Fruit fly (Drosophila melanogaster): ENCODE results near the gene RabGGTb.

Gene RabGGTb

DNA sequence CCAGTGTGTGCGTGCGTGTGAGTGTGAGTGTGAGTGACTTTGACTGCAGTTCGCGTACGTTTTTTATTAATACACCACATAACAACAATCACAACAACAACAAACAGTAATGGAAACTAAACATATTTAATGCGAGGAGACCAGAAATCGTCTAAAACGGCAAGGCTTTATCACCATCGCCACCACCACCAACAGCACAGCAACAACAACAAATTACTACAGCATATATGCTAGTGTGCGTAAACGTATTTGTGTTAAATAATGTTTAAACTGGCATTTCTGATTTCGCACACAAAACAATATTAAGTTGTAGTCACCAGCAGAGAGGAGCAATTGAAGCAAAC is 7.3 kb downstream of the RabGGTb start:
- TF ChIP-seq Myc (optimal IDR thresholded peaks at IDR 0.05) = no peak
- no peak for TF ChIP-seq Sin3A (optimal IDR thresholded peaks at IDR 0.05)
- TF ChIP-seq ttk (optimal IDR thresholded peaks at IDR 0.05) = no peak
- TF ChIP-seq insv (optimal IDR thresholded peaks at IDR 0.05) = no peak
- TF ChIP-seq psq (optimal IDR thresholded peaks at IDR 0.05) = no peak
- no peak for TF ChIP-seq h (optimal IDR thresholded peaks at IDR 0.05)

DNA sequence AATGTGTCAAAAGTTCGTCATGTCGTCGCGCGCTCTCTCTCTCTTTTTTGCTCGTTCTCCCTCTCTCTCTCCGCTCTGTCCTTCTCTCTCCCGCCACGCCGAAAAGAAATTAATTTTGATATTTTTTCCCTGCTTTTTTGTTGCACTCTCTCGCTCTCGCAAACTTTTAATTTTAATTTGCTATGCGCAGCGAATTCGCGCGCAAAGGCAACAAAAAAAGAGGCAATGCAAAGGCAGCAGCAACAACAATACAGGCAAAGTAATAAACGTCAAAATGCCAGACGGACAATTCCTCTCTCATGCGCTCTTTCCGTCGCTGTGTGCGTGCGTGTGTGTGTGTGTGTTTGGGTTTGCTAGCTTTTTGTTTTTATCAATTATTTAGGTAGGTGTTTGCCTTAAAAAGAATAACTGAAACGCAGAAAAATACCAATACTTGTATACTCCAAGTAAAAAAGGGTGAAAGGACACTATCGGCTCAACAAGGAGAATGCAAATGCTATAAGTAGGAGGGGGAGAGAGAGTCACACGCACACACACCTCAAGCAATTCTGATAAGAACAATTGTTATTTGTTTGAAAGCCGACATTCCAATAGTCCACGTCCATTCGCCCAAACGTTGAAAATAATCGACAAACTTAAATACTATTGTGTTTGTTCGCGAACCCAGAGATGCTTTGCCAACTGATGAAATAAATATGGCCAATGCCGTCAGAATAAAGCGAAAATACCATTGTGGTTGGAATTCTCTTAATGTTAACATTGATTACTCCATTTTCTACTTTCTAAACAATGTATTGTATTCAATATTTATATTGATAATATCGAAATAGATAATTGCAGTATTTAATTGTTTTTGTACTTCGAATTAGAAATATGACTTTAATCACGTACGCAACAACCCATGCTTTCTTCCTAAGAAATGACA is 8.0 kb downstream of the RabGGTb start:
- TF ChIP-seq Myc (optimal IDR thresholded peaks at IDR 0.05) (no peak), ttk (optimal IDR thresholded peaks at IDR 0.05) (no peak), h (optimal IDR thresholded peaks at IDR 0.05) (no peak)

DNA sequence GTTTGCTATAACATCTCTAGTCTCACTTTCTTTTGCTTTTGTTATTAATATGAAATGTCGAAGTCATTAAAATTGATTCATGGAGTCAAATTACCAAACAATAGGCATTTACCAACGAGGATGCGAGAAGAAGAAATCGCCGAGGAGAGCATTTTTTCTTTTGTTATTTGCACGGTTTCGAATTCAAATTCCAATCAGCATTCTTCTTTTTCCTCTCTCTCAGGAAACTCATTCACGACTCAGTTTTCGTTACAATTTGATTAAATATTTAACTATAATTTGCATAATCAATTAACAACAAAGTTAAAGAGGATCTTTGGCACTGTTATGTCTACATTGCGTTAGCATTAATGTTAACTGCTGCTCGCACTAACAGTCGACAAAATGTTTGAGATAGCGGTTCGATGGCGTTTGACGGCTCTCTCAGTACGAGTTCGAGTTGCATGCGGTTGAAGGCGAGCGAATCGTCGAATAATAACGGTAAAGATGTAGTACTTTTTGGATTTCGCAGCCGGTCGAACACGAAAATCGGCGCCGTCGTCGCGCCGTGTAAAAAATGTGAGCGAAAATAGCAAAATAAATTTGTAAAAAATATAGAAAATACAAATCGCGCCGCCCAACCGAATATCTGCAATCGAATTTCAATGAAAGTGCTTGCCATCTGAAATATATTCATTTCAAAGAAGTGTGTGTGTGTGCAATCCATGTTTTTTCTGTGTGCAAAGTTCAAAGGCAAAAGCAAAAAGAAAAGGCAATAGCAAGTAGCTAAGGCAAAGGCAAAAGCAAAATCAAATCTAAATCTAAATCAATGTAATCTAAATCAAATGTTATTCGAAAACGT is 9.1 kb downstream of the RabGGTb start:
- no peak for TF ChIP-seq Sin3A (optimal IDR thresholded peaks at IDR 0.05)
- no peak for TF ChIP-seq insv (optimal IDR thresholded peaks at IDR 0.05)

DNA sequence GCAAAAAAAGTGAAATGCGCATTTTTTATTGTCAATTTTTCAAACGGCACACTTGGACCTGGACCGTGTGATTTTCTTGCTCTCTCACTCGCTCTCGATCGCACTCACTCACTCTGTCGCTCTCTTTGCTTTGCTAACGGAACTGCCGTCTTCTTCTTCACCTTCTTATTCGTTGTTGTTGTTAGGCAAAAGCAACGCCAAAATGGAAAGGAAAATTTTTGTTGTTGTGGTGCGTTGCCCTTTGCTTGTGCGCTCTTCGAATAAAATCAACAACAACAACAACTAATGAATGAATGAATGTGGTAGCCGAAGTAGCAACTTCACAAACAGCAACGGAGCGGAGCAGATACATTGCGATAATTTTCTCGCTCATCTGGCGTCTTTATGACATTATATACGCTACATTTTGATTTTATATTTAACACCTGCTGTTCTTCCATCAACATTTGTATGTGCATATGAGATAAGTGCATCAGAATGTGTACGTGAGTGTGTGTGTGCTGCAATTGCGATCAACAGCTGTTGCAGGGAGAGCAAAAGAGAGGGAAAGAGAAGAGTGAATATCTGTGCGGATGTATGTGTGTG is 10.0 kb downstream of the RabGGTb start:
- no peak for TF ChIP-seq h (optimal IDR thresholded peaks at IDR 0.05)
- TF ChIP-seq Myc (optimal IDR thresholded peaks at IDR 0.05) = no peak
- no peak for TF ChIP-seq psq (optimal IDR thresholded peaks at IDR 0.05)
- TF ChIP-seq insv (optimal IDR thresholded peaks at IDR 0.05) = no peak
- no peak for TF ChIP-seq Sin3A (optimal IDR thresholded peaks at IDR 0.05)
- no peak for TF ChIP-seq ttk (optimal IDR thresholded peaks at IDR 0.05)

DNA sequence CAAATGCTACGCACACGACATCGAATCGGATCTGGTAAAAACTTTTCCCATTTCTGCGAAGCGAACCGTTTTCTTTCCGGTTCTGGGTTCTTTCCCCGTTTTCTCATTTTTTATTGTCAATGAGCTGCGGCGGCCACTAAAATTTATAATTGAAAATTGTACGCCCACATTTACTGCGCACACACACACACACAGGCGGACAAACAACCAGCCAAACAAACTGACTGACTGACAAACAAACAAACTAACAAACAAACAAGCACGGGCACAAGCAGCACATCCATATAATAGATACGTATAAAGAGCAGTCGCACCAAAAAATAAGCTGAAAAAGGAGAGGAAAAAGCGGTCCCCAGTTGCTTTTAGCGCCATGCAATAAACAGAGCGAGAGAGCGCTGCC is 12.3 kb downstream of the RabGGTb start:
- TF ChIP-seq insv (optimal IDR thresholded peaks at IDR 0.05) = no peak
- TF ChIP-seq Myc (optimal IDR thresholded peaks at IDR 0.05) = no peak
- no peak for TF ChIP-seq h (optimal IDR thresholded peaks at IDR 0.05)
- TF ChIP-seq ttk (optimal IDR thresholded peaks at IDR 0.05) = no peak
- TF ChIP-seq psq (optimal IDR thresholded peaks at IDR 0.05) = no peak
- TF ChIP-seq Sin3A (optimal IDR thresholded peaks at IDR 0.05) = no peak

DNA sequence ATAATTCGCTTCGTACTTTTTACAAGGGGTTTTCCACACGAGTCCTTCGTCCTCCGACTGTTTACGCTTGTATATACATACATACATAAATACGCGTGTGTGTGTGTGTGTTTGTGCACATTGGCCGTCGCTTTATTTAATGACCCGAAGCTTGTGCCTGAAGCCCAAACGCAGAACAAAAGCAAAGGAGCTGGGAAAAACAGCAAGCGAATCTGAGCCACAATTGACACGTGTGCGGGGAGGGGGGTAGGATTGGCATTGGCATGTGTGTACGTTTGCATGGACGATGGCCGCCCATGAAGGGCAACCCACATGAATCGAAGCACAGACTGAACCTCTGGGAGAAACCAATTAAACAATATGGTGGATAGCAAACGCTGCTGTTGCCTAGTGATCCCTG is 15.4 kb downstream of the RabGGTb start:
- TF ChIP-seq psq (optimal IDR thresholded peaks at IDR 0.05) (no peak), h (optimal IDR thresholded peaks at IDR 0.05) (no peak), Myc (optimal IDR thresholded peaks at IDR 0.05) (no peak), ttk (optimal IDR thresholded peaks at IDR 0.05) (no peak), insv (optimal IDR thresholded peaks at IDR 0.05) (no peak), Sin3A (optimal IDR thresholded peaks at IDR 0.05) (no peak)

DNA sequence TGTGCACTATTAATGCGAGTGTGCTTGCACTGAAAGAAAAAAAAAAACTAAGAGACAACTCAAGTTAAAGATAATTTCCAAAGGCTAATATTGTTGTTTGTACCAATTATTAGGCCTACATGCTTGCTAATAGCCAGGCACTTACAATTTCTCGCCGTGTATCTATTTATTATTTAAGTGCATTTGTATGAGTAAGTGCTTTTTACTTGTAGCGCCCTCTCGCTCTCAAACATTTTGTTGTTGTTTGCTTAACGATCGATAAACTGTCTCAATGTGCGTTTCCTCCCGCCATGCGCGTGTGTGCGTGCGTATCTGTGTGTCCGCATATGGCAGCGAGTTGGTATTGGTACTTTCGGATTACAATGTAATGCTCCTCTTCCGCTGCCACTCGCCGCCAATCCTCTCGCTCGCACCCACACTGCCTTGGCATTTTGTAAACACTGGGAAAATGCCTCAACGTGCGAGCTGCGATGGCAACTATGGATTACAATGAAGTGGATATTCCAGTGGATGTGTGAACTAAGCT is 18.2 kb downstream of the RabGGTb start:
- no peak for TF ChIP-seq psq (optimal IDR thresholded peaks at IDR 0.05)
- no peak for TF ChIP-seq h (optimal IDR thresholded peaks at IDR 0.05)
- TF ChIP-seq ttk (optimal IDR thresholded peaks at IDR 0.05) = no peak
- TF ChIP-seq Sin3A (optimal IDR thresholded peaks at IDR 0.05) = no peak
- no peak for TF ChIP-seq Myc (optimal IDR thresholded peaks at IDR 0.05)
- TF ChIP-seq insv (optimal IDR thresholded peaks at IDR 0.05) = no peak

DNA sequence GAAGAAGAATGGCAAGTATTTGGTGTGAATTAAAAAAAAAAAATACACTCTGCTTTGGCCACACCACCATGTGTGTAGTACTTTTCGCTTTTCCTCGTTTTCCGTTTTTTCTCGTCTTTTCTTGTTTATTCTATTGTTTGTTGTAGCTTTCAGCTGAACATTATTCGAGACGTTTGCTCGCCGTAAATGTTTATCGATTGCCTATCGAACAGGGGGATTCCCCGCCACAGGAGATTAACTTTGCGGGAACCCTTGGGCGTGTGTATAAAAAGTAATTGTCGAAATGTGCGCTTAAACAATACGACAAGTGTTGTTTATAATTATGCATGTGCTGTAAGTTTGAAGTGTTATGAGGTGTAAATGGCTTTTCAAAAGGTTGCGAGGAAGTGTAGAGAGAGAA is 18.8 kb downstream of the RabGGTb start:
- TF ChIP-seq insv (optimal IDR thresholded peaks at IDR 0.05) (no peak), ttk (optimal IDR thresholded peaks at IDR 0.05) (no peak), psq (optimal IDR thresholded peaks at IDR 0.05) (no peak)

DNA sequence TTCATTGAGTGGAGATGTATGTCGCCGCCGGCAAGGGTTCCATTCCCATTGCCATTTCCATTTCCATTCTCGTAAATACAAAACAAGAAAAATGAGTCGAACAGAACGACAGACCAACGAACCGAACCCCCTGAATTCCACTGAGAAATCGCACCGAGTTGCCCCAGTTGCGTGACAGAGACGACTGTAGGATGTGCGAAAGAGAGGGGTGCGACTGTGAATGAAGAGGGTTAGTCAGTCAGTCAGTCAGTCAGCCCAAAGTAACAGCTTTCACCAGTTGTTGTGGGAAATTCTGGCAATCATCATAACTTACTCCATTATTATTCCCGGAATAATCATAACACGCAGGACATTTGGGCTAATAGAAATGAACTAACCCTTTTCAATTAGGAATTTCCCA is 19.3 kb downstream of the RabGGTb start:
- TF ChIP-seq Myc (optimal IDR thresholded peaks at IDR 0.05) = no peak
- no peak for TF ChIP-seq ttk (optimal IDR thresholded peaks at IDR 0.05)
- no peak for TF ChIP-seq Sin3A (optimal IDR thresholded peaks at IDR 0.05)
- TF ChIP-seq h (optimal IDR thresholded peaks at IDR 0.05) = no peak
- no peak for TF ChIP-seq insv (optimal IDR thresholded peaks at IDR 0.05)
- TF ChIP-seq psq (optimal IDR thresholded peaks at IDR 0.05) = no peak

DNA sequence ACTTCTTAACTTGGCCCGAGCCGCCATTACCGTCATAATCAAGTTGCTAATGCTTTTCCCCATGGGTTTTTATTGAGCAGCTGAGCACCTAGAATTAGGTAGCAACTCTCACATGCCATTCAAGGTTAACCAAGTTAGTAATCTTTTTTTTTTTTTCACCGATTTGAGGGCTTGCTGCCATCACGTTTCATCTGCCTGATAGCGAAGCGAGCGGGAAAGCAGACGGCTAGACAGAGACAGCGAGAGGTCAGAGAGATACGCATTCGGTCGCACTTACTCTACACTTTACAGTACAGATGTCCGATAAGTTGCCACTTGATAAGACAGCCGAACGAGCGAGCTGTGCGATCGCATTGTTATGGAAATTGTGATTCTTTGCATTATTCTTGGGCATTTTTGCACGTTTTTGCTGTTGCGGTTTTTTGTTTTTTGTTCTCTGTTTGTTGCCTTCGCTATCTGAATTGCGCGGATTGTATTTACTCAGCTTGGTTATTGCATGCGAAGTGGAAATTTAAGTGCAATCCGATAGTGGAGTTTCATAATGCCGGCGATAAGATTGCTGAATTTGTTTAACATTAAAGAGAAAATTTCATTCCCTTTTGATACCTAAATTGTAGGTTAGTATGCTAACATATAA is 21.6 kb downstream of the RabGGTb start:
- no peak for TF ChIP-seq Sin3A (optimal IDR thresholded peaks at IDR 0.05)
- TF ChIP-seq h (optimal IDR thresholded peaks at IDR 0.05) = no peak
- no peak for TF ChIP-seq psq (optimal IDR thresholded peaks at IDR 0.05)
- TF ChIP-seq ttk (optimal IDR thresholded peaks at IDR 0.05) = no peak
- TF ChIP-seq Myc (optimal IDR thresholded peaks at IDR 0.05) = no peak
- TF ChIP-seq insv (optimal IDR thresholded peaks at IDR 0.05) = no peak

DNA sequence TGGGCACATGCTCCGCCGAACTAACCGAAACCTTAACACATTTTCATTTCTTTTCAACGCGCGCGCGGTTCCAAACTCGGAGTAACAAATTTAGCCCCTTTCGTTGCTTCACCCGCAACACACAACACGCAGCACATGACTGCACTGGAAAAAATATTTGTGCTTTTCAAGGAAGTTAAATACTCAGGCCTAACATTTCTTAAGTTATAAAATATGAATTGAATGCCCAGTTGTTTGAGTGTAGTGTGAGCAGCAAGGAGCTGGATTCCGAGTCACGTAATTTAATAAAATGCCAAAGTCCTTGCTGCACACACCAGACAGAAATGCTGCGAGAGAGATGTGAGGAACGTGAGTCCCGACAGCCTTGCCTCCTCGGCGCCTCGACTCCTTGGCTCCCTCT is 22.5 kb downstream of the RabGGTb start:
- TF ChIP-seq psq (optimal IDR thresholded peaks at IDR 0.05) (no peak), ttk (optimal IDR thresholded peaks at IDR 0.05) (no peak), Myc (optimal IDR thresholded peaks at IDR 0.05) (no peak)

DNA sequence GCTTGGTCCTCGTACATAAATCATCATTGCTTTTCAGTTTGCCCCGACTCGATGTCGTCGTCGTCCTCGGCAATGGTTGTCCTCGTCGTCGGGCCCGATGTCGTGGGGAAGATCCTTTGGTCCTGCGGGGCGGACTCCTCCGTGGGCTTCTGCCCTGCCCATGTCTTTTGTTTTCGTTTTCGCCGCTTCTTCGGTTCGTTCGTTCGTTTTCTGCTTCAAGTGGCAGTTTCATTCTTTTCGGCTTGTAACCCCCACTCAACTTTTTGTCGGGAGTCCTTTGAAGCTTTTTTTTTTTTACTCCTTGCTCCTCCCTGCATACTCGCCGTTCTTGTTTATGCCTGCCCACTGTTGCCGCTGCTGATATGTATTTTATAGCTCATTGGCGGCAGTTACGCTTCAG is 24.7 kb downstream of the RabGGTb start:
- TF ChIP-seq Sin3A (optimal IDR thresholded peaks at IDR 0.05) = no peak

Measured in Kc167 (cell line).